Worm (Caenorhabditis elegans) whole organism, early embryonic: Measurements from ENCODE around the gene dct-5.

ENCODE experiments used
- B0310.2 ChIP-seq: sonication (generic microtip); optimal IDR thresholded peaks from 2 replicates; lab custom pipeline; 2016; ENCODE audit warnings: mild to moderate bottlenecking, missing genetic modification characterization, missing compliant biosample characterization
- aly-1 ChIP-seq: sonication (generic microtip); optimal IDR thresholded peaks from 2 replicates; lab custom pipeline; 2016; ENCODE audit warnings: missing genetic modification characterization, missing compliant biosample characterization
- ama-1 ChIP-seq: fragments of 150-350 bp; optimal IDR thresholded peaks from 2 replicates; lab custom pipeline; 2014
- ceh-13 ChIP-seq: fragments of 200-800 bp; sonication (Bioruptor generic); optimal IDR thresholded peaks from 2 replicates; lab custom pipeline; 2018; ENCODE audit warnings: mild to moderate bottlenecking, missing genetic modification characterization, missing compliant biosample characterization
- ceh-36 ChIP-seq: sonication (generic microtip); optimal IDR thresholded peaks from 2 replicates; lab custom pipeline; 2016; ENCODE audit warnings: missing genetic modification characterization, inconsistent platforms, missing compliant biosample characterization
- ets-7 ChIP-seq: sonication (generic microtip); optimal IDR thresholded peaks from 2 replicates; lab custom pipeline; 2016; ENCODE audit warnings: missing genotype, missing genetic modification characterization, missing compliant biosample characterization
- flt-1 ChIP-seq: fragments of 200-800 bp; sonication (Bioruptor generic); IDR thresholded peaks from 2 replicates; pipeline ENCODE4 v1.3.6; 2022; ENCODE audit warnings: missing genetic modification characterization, missing compliant biosample characterization
- hmbx-1 ChIP-seq: sonication (generic microtip); optimal IDR thresholded peaks from 2 replicates; lab custom pipeline; 2016; ENCODE audit warnings: mild to moderate bottlenecking, missing genetic modification characterization, missing compliant biosample characterization

ce11 chrII:5478318-5478717, 41.6 kb upstream of the dct-5 start, which contains the start of gene F56D1.1:
- TF ChIP-seq ceh-36 (no peak), hmbx-1 (tag; lab: Kevin White, UChicago) (no peak), ets-7 (no peak), ama-1 (lab: Kevin White, UChicago) (no peak), aly-1 (no peak), ceh-13 (GFP tag; lab: Kevin White, UChicago) (no peak), flt-1 (GFP tag; lab: Robert Waterston, UW) (no peak), B0310.2 (no peak)
